Fruit fly (Drosophila melanogaster): ENCODE results near the gene Phlpp.

Gene Phlpp

DNA sequence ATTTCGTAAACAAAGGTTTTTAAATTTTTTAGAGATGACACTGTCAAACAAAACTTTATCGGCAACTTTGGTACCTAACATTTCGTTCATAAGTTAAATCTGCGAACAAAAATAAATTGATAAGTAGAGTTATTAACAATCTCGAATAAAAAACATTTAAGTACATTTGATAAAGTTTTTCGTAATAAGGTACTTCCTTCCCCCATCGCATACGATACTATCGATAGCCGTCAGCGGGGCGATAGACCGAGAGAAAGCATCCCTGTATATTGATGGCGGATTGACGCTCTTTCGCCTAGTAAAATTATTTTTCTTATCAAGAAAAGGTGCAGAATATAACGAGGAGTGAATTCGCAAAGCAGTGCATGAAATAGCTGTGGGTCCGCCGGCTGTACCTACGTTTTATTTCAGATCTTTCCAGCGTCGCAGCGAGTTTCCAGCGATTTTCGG is 13.8 kb upstream of the Phlpp start, which contains the start of the genes Ttc19 and Acn (continued):
- TF ChIP-seq fru (optimal IDR thresholded peaks at IDR 0.05) (no peak), CG14667 (GFP tag; IDR thresholded peaks at IDR 0.05) (peak; percentile 77), CG17186 (GFP tag; optimal IDR thresholded peaks at IDR 0.05) (peak; percentile 81), CG9215 (GFP tag; IDR thresholded peaks at IDR 0.05) (peak; percentile 79), chinmo (GFP tag; IDR thresholded peaks at IDR 0.05; ENCODE audit: partially characterized antibody) (peak; percentile 86), mirr (GFP tag; optimal IDR thresholded peaks at IDR 0.05) (peak; percentile 39), CG7271 (tag; optimal IDR thresholded peaks at IDR 0.05) (peak; percentile 74), ara (GFP tag; IDR thresholded peaks at IDR 0.05) (peak; percentile 82), CG13296 (GFP tag; optimal IDR thresholded peaks at IDR 0.05) (peak; percentile 75), z (GFP tag; IDR thresholded peaks at IDR 0.05) (no peak), CG9817 (tag; optimal IDR thresholded peaks at IDR 0.05) (peak; percentile 88), CG3407 (GFP tag; optimal IDR thresholded peaks at IDR 0.05) (peak; percentile 60), CG14710 (tag; optimal IDR thresholded peaks at IDR 0.05) (peak; percentile 90), Dek (tag; optimal IDR thresholded peaks at IDR 0.05) (peak; percentile 82), CG16815 (GFP tag; optimal IDR thresholded peaks at IDR 0.05) (peak; percentile 73), rib (GFP tag; IDR thresholded peaks at IDR 0.05) (peak; percentile 75), CG9727 (GFP tag; optimal IDR thresholded peaks at IDR 0.05) (peak; percentile 86), zf30C (GFP tag; optimal IDR thresholded peaks at IDR 0.05) (no peak), CG17829 (tag; optimal IDR thresholded peaks at IDR 0.05) (peak; percentile 87), Tbp (GFP tag; optimal IDR thresholded peaks at IDR 0.05) (no peak), sqz (GFP tag; optimal IDR thresholded peaks at IDR 0.05) (no peak), Dref (GFP tag; IDR thresholded peaks at IDR 0.05) (peak; percentile 92), CG7745 (tag; optimal IDR thresholded peaks at IDR 0.05) (no peak), stc (GFP tag; IDR thresholded peaks at IDR 0.05) (peak; percentile 77), ap (GFP tag; IDR thresholded peaks at IDR 0.05) (peak; percentile 68), seq (GFP tag; IDR thresholded peaks at IDR 0.05) (peak; percentile 73), CG6254 (GFP tag; optimal IDR thresholded peaks at IDR 0.05) (peak; percentile 50), Mrtf (GFP tag; IDR thresholded peaks at IDR 0.05) (no peak; the same call in none of the 3 replicates), dmrt11E (tag; optimal IDR thresholded peaks at IDR 0.05) (peak; percentile 74), sr (GFP tag; IDR thresholded peaks at IDR 0.05) (0 out of 3 replicates have a peak, but pooled peaks have one; percentile 17), CG18619 (GFP tag; optimal IDR thresholded peaks at IDR 0.05) (peak; percentile 76), CG30431 (GFP tag; optimal IDR thresholded peaks at IDR 0.05) (peak; percentile 37), CG9437 (GFP tag; optimal IDR thresholded peaks at IDR 0.05) (peak; percentile 82), CG9797 (GFP tag; optimal IDR thresholded peaks at IDR 0.05) (peak; percentile 39), CG4730 (GFP tag; IDR thresholded peaks at IDR 0.05) (peak; percentile 77), al (GFP tag; IDR thresholded peaks at IDR 0.05) (peak; percentile 75), CG17612 (GFP tag; IDR thresholded peaks at IDR 0.05) (peak; percentile 34; the same call in 1 of the 2 replicates), CG6791 (GFP tag; IDR thresholded peaks at IDR 0.05; ENCODE audit: partially characterized antibody) (peak; percentile 96), Bgb (GFP tag; IDR thresholded peaks at IDR 0.05; ENCODE audit: partially characterized antibody) (peak; percentile 95), CG2678 (tag; optimal IDR thresholded peaks at IDR 0.05) (peak; percentile 85), CG15696 (tag; optimal IDR thresholded peaks at IDR 0.05) (peak; percentile 79), Atf-2 (GFP tag; optimal IDR thresholded peaks at IDR 0.05) (peak; percentile 80), dati (GFP tag; IDR thresholded peaks at IDR 0.05) (peak; percentile 45; the same call in 1 of the 2 replicates), slou (GFP tag; optimal IDR thresholded peaks at IDR 0.05) (peak; percentile 69), gt (GFP tag; IDR thresholded peaks at IDR 0.05) (0 out of 2 replicates have a peak, but pooled peaks have one; percentile 40), Hr78 (GFP tag; optimal IDR thresholded peaks at IDR 0.05) (no peak), Rx (GFP tag; IDR thresholded peaks at IDR 0.05) (peak; percentile 53; the same call in 1 of the 2 replicates), CG11093 (GFP tag; IDR thresholded peaks at IDR 0.05) (peak; percentile 68), ERR (GFP tag; optimal IDR thresholded peaks at IDR 0.05) (peak; percentile 73), lilli (GFP tag; optimal IDR thresholded peaks at IDR 0.05) (peak; percentile 93), dmrt99B (tag; optimal IDR thresholded peaks at IDR 0.05) (no peak)

All from whole organism, embryonic.